Fruit fly (Drosophila melanogaster) whole organism, embryonic: ENCODE data around the gene pug.

ENCODE experiments used
- Awh ChIP-seq: fragments of 200-800 bp; sonication (Bioruptor generic); IDR thresholded peaks from 2 replicates; pipeline ENCODE4, ENCODE4 v1.3.6; 2022; ENCODE audit warnings: missing biosample characterization, missing genetic modification characterization
- CG10366 ChIP-seq: fragments of 200-800 bp; sonication (Bioruptor generic); IDR thresholded peaks from 2 replicates; pipeline ENCODE4 v1.3.6; 2022; ENCODE audit warnings: missing biosample characterization, missing genetic modification characterization
- CG12104 ChIP-seq: fragments of 200-800 bp; sonication (Bioruptor generic); optimal IDR thresholded peaks from 3 replicates; lab custom pipeline; 2016; ENCODE audit warnings: missing biosample characterization, missing genetic modification characterization
- CG12769 ChIP-seq: fragments of 200-800 bp; sonication (Bioruptor generic); optimal IDR thresholded peaks from 2 replicates; lab custom pipeline; 2019; ENCODE audit warnings: missing biosample characterization, mild to moderate bottlenecking, missing genetic modification characterization, moderate library complexity
- CG13123 ChIP-seq: fragments of 200-800 bp; sonication (Bioruptor generic); optimal IDR thresholded peaks from 2 replicates; lab custom pipeline; 2016; ENCODE audit warnings: missing biosample characterization, missing genetic modification characterization
- CG13424 ChIP-seq: fragments of 200-800 bp; sonication (Bioruptor generic); optimal IDR thresholded peaks from 2 replicates; lab custom pipeline; 2019; ENCODE audit warnings: missing biosample characterization, mild to moderate bottlenecking, missing genetic modification characterization, moderate library complexity
- CG13624 ChIP-seq: fragments of 200-800 bp; sonication (Bioruptor generic); optimal IDR thresholded peaks from 2 replicates; lab custom pipeline; 2016; ENCODE audit warnings: missing biosample characterization, missing genetic modification characterization
- CG13775 ChIP-seq: fragments of 200-800 bp; sonication (Bioruptor generic); optimal IDR thresholded peaks from 3 replicates; lab custom pipeline; 2017; ENCODE audit warnings: missing biosample characterization, mild to moderate bottlenecking, missing genetic modification characterization
- CG15514 ChIP-seq: fragments of 200-800 bp; sonication (Bioruptor generic); optimal IDR thresholded peaks from 3 replicates; lab custom pipeline; 2017; ENCODE audit warnings: missing biosample characterization, missing genetic modification characterization, mild to moderate bottlenecking, moderate library complexity, missing genetic modification reagents
- CG17802 ChIP-seq: fragments of 200-800 bp; sonication (Bioruptor generic); optimal IDR thresholded peaks from 2 replicates; lab custom pipeline; 2018; ENCODE audit warnings: missing biosample characterization, mild to moderate bottlenecking, missing genetic modification characterization, moderate library complexity
- CG18619 ChIP-seq: fragments of 200-800 bp; sonication (Bioruptor generic); optimal IDR thresholded peaks from 3 replicates; lab custom pipeline; 2017; ENCODE audit warnings: missing biosample characterization, mild to moderate bottlenecking, missing genetic modification characterization
- CG31388 ChIP-seq: fragments of 200-800 bp; sonication (Bioruptor generic); optimal IDR thresholded peaks from 2 replicates; lab custom pipeline; 2016; ENCODE audit warnings: missing biosample characterization, missing genetic modification characterization
- CG33213 ChIP-seq: fragments of 200-800 bp; sonication (Bioruptor generic); optimal IDR thresholded peaks from 3 replicates; lab custom pipeline; 2016; ENCODE audit warnings: missing biosample characterization, missing genetic modification characterization
- CG4820 ChIP-seq: fragments of 200-800 bp; sonication (Bioruptor generic); optimal IDR thresholded peaks from 3 replicates; lab custom pipeline; 2016; ENCODE audit warnings: missing biosample characterization, missing genetic modification characterization
- CG6654 ChIP-seq: fragments of 200-800 bp; sonication (Bioruptor generic); optimal IDR thresholded peaks from 2 replicates; lab custom pipeline; 2017; ENCODE audit warnings: missing biosample characterization, mild to moderate bottlenecking, missing genetic modification characterization
- CG6683 ChIP-seq: fragments of 200-800 bp; sonication (Bioruptor generic); optimal IDR thresholded peaks from 2 replicates; lab custom pipeline; 2017; ENCODE audit warnings: missing biosample characterization, mild to moderate bottlenecking, missing genetic modification characterization, missing genetic modification reagents
- CG7556 ChIP-seq: fragments of 200-800 bp; sonication (Bioruptor generic); optimal IDR thresholded peaks from 2 replicates; lab custom pipeline; 2017; ENCODE audit warnings: missing biosample characterization, mild to moderate bottlenecking, missing genetic modification characterization
- CG9876 ChIP-seq: fragments of 200-800 bp; sonication (Bioruptor generic); optimal IDR thresholded peaks from 2 replicates; lab custom pipeline; 2016; ENCODE audit warnings: missing biosample characterization, missing genetic modification characterization
- Doc2 ChIP-seq: fragments of 200-800 bp; sonication (Bioruptor generic); IDR thresholded peaks from 2 replicates; pipeline ENCODE4 v1.3.6; 2022; ENCODE audit warnings: missing biosample characterization, missing genetic modification characterization
- Doc3 ChIP-seq: fragments of 200-800 bp; sonication (Bioruptor generic); IDR thresholded peaks from 3 replicates; pipeline ENCODE4 v1.3.6; 2022; ENCODE audit warnings: missing biosample characterization, missing genetic modification characterization; ENCODE audit not compliant: partially characterized antibody
- Dp ChIP-seq: fragments of 200-800 bp; sonication (Bioruptor generic); optimal IDR thresholded peaks from 2 replicates; lab custom pipeline; 2018; ENCODE audit warnings: missing biosample characterization, mild to moderate bottlenecking, missing genetic modification characterization, moderate library complexity
- Ets65A ChIP-seq: fragments of 200-800 bp; sonication (Bioruptor generic); peaks from one replicate; lab custom pipeline; 2016; ENCODE audit warnings: missing biosample characterization, missing genetic modification characterization
- Fer2 ChIP-seq: fragments of 200-800 bp; sonication (Bioruptor generic); optimal IDR thresholded peaks from 2 replicates; lab custom pipeline; 2018; ENCODE audit warnings: missing biosample characterization, mild to moderate bottlenecking, missing genetic modification characterization, moderate library complexity
- HLH54F ChIP-seq: fragments of 200-800 bp; sonication (Bioruptor generic); optimal IDR thresholded peaks from 3 replicates; lab custom pipeline; 2016; ENCODE audit warnings: missing biosample characterization, missing genetic modification characterization
- HmgZ ChIP-seq: fragments of 200-800 bp; sonication (Bioruptor generic); optimal IDR thresholded peaks from 2 replicates; lab custom pipeline; 2018; ENCODE audit warnings: missing biosample characterization, mild to moderate bottlenecking, missing genetic modification characterization
- Hsf ChIP-seq: fragments of 200-800 bp; sonication (Bioruptor generic); optimal IDR thresholded peaks from 3 replicates; lab custom pipeline; 2016; ENCODE audit warnings: missing biosample characterization, missing genetic modification characterization
- Kr ChIP-seq: fragments of 200-800 bp; sonication (Bioruptor generic); optimal IDR thresholded peaks from 2 replicates; lab custom pipeline; 2017; ENCODE audit warnings: missing biosample characterization, mild to moderate bottlenecking, missing genetic modification characterization
- Lhr ChIP-seq: fragments of 200-800 bp; sonication (Bioruptor generic); optimal IDR thresholded peaks from 3 replicates; lab custom pipeline; 2017; ENCODE audit warnings: mild to moderate bottlenecking, missing biosample characterization, missing genetic modification reagents, missing genetic modification characterization
- Sox100B ChIP-seq: fragments of 200-800 bp; sonication (Bioruptor generic); optimal IDR thresholded peaks from 3 replicates; lab custom pipeline; 2018; ENCODE audit warnings: missing biosample characterization, mild to moderate bottlenecking, missing genetic modification characterization
- Sox102F ChIP-seq: fragments of 200-800 bp; sonication (Bioruptor generic); optimal IDR thresholded peaks from 2 replicates; lab custom pipeline; 2018; ENCODE audit warnings: missing biosample characterization, mild to moderate bottlenecking, missing genetic modification characterization, moderate library complexity
- Tbp ChIP-seq: fragments of >200 bp; optimal IDR thresholded peaks from 2 replicates; lab custom pipeline; 2018; ENCODE audit warnings: missing biosample characterization, missing genetic modification characterization
- abd-A ChIP-seq: fragments of 200-800 bp; sonication (Bioruptor generic); optimal IDR thresholded peaks from 3 replicates; lab custom pipeline; 2019; ENCODE audit warnings: missing biosample characterization, mild to moderate bottlenecking, missing genetic modification characterization, moderate library complexity
- ac ChIP-seq: fragments of 200-800 bp; sonication (Bioruptor generic); optimal IDR thresholded peaks from 3 replicates; lab custom pipeline; 2017; ENCODE audit warnings: missing biosample characterization, mild to moderate bottlenecking, missing genetic modification characterization
- btn ChIP-seq: fragments of 200-800 bp; sonication (Bioruptor generic); optimal IDR thresholded peaks from 2 replicates; lab custom pipeline; 2016; ENCODE audit warnings: missing biosample characterization, missing genetic modification characterization
- da ChIP-seq: fragments of 200-800 bp; sonication (Bioruptor generic); optimal IDR thresholded peaks from 2 replicates; lab custom pipeline; 2016; ENCODE audit warnings: missing biosample characterization, missing genetic modification characterization
- ems ChIP-seq: fragments of 200-800 bp; sonication (Bioruptor generic); optimal IDR thresholded peaks from 3 replicates; lab custom pipeline; 2016; ENCODE audit warnings: missing biosample characterization, missing genetic modification characterization
- eyg ChIP-seq: fragments of 200-800 bp; sonication (Bioruptor generic); optimal IDR thresholded peaks from 3 replicates; lab custom pipeline; 2016; ENCODE audit warnings: missing biosample characterization, missing genetic modification characterization
- gsb ChIP-seq: fragments of 200-800 bp; sonication (Bioruptor generic); IDR thresholded peaks from 2 replicates; pipeline ENCODE4 v1.3.6; 2022; ENCODE audit warnings: missing biosample characterization, missing genetic modification characterization
- gsb-n ChIP-seq: fragments of 200-800 bp; sonication (Bioruptor generic); optimal IDR thresholded peaks from 3 replicates; lab custom pipeline; 2018; ENCODE audit warnings: missing biosample characterization, mild to moderate bottlenecking, missing genetic modification characterization
- ham ChIP-seq: fragments of 200-800 bp; sonication (Bioruptor generic); IDR thresholded peaks from 2 replicates; pipeline ENCODE4 v1.3.6; 2022; ENCODE audit warnings: missing biosample characterization, missing genetic modification characterization
- hth ChIP-seq: fragments of >200 bp; optimal IDR thresholded peaks from 2 replicates; lab custom pipeline; 2017; ENCODE audit warnings: inconsistent platforms
- luna ChIP-seq: fragments of 200-800 bp; sonication (Bioruptor generic); optimal IDR thresholded peaks from 2 replicates; lab custom pipeline; 2016; ENCODE audit warnings: missing biosample characterization, missing genetic modification characterization
- mld ChIP-seq: fragments of 200-800 bp; sonication (Bioruptor generic); IDR thresholded peaks from 3 replicates; pipeline ENCODE4 v1.3.6; 2022; ENCODE audit warnings: missing biosample characterization, missing genetic modification characterization; ENCODE audit not compliant: partially characterized antibody
- pho ChIP-seq: fragments of 200-800 bp; sonication (Bioruptor generic); optimal IDR thresholded peaks from 2 replicates; lab custom pipeline; 2016; ENCODE audit warnings: missing biosample characterization, missing genetic modification characterization
- pita ChIP-seq: fragments of 200-800 bp; sonication (Bioruptor generic); optimal IDR thresholded peaks from 2 replicates; lab custom pipeline; 2017; ENCODE audit warnings: missing biosample characterization, mild to moderate bottlenecking, missing genetic modification characterization
- pnt ChIP-seq: fragments of 200-800 bp; sonication (Bioruptor generic); optimal IDR thresholded peaks from 3 replicates; lab custom pipeline; 2016; ENCODE audit warnings: missing biosample characterization, missing genetic modification characterization
- prd ChIP-seq, 3 experiments: fragments of >200 bp in 2 of 3; fragments of 200-800 bp in 1 of 3; sonication (Bioruptor generic) in 1 of 3; optimal IDR thresholded peaks in 2 of 3; IDR thresholded peaks in 1 of 3; 2 replicates in 2 of 3; 3 replicates in 1 of 3; pipeline versions ENCODE4 v1.3.6 to Lab custom; 2017 to 2022; ENCODE audit warnings: missing biosample characterization in 1 of 3, missing genetic modification characterization in 1 of 3
- pros ChIP-seq: fragments of 200-800 bp; sonication (Bioruptor generic); optimal IDR thresholded peaks from 3 replicates; lab custom pipeline; 2019; ENCODE audit warnings: missing biosample characterization, mild to moderate bottlenecking, missing genetic modification characterization, moderate library complexity
- repo ChIP-seq: fragments of 200-800 bp; sonication (Bioruptor generic); optimal IDR thresholded peaks from 2 replicates; lab custom pipeline; 2016; ENCODE audit warnings: missing biosample characterization, missing genetic modification characterization
- sima ChIP-seq: fragments of 200-800 bp; sonication (Bioruptor generic); optimal IDR thresholded peaks from 2 replicates; lab custom pipeline; 2016; ENCODE audit warnings: missing biosample characterization, missing genetic modification characterization
- trem ChIP-seq: fragments of 200-800 bp; optimal IDR thresholded peaks from 3 replicates; lab custom pipeline; 2019; ENCODE audit warnings: missing biosample characterization, mild to moderate bottlenecking, missing genetic modification characterization, moderate library complexity

pug gene

dm6 chr3R:10675101-10675500 is 21.2 kb upstream of the pug start (continued):
- peak; percentile 77 for TF ChIP-seq CG33213 (GFP tag; lab: Kevin White, UChicago)
- TF ChIP-seq Lhr (GFP tag; lab: Kevin White, UChicago), result peak; percentile 93
- no peak for TF ChIP-seq pros (GFP tag; lab: Kevin White, UChicago)
- TF ChIP-seq abd-A (tag; lab: Kevin White, UChicago), result no peak
- no peak for TF ChIP-seq Kr (GFP tag; lab: Kevin White, UChicago)
- peak; percentile 25 for TF ChIP-seq CG18619 (GFP tag; lab: Kevin White, UChicago)
- no peak for TF ChIP-seq CG10366
- peak; percentile 93 for TF ChIP-seq HmgZ (tag; lab: Kevin White, UChicago)
- TF ChIP-seq CG12769 (tag; lab: Kevin White, UChicago), result peak; percentile 59
- no peak for TF ChIP-seq Awh (GFP tag; lab: Robert Waterston, UW)
- TF ChIP-seq repo (GFP tag; lab: Kevin White, UChicago), result no peak
- peak; percentile 13 for TF ChIP-seq luna (GFP tag; lab: Kevin White, UChicago)
- no peak for TF ChIP-seq CG13123 (GFP tag; lab: Kevin White, UChicago)
- TF ChIP-seq hth, result no peak
- TF ChIP-seq CG31388 (GFP tag; lab: Kevin White, UChicago), result no peak
- peak; percentile 56 for TF ChIP-seq CG15514 (GFP tag; lab: Kevin White, UChicago)
- no peak for TF ChIP-seq CG6654
- TF ChIP-seq CG13424 (tag; lab: Kevin White, UChicago), result peak; percentile 24
- TF ChIP-seq da (GFP tag; lab: Kevin White, UChicago), result no peak
- TF ChIP-seq ham, result no peak
- peak; percentile 50 for TF ChIP-seq HLH54F (GFP tag; lab: Kevin White, UChicago)
- TF ChIP-seq CG4820 (GFP tag; lab: Kevin White, UChicago), result no peak
- TF ChIP-seq trem (tag; lab: Kevin White, UChicago), result peak; percentile 76
- TF ChIP-seq sima (GFP tag; lab: Kevin White, UChicago), result no peak
- no peak for TF ChIP-seq Sox102F (GFP tag; lab: Kevin White, UChicago)
- TF ChIP-seq CG13775 (GFP tag; lab: Kevin White, UChicago), result no peak
- peak; percentile 1 for TF ChIP-seq CG7556 (GFP tag; lab: Kevin White, UChicago)
- peak; percentile 62 for TF ChIP-seq pho (GFP tag; lab: Kevin White, UChicago)
- TF ChIP-seq CG12104 (GFP tag; lab: Kevin White, UChicago), result no peak
- TF ChIP-seq btn (GFP tag; lab: Kevin White, UChicago), result no peak
- TF ChIP-seq Tbp (GFP tag; lab: Kevin White, UChicago), result no peak
- TF ChIP-seq mld (GFP tag; lab: Robert Waterston, UW), result peak; percentile 46; the same call in 1 of the 3 replicates
- no peak for TF ChIP-seq Doc2 (GFP tag; lab: Robert Waterston, UW)
- no peak for TF ChIP-seq Sox100B (GFP tag; lab: Kevin White, UChicago)
- TF ChIP-seq Doc3 (GFP tag; lab: Robert Waterston, UW), result peak; percentile 59; the same call in 2 of the 3 replicates
- peak; percentile 9 for TF ChIP-seq ems (GFP tag; lab: Kevin White, UChicago)
- TF ChIP-seq Ets65A (GFP tag; lab: Kevin White, UChicago), result peak; percentile 94
- no peak for TF ChIP-seq CG17802 (tag; lab: Kevin White, UChicago)
- TF ChIP-seq Hsf (GFP tag; lab: Kevin White, UChicago), result peak; percentile 24
- TF ChIP-seq eyg, result no peak
- TF ChIP-seq gsb-n, result no peak
- peak; percentile 61 for TF ChIP-seq CG9876 (GFP tag; lab: Kevin White, UChicago)
- TF ChIP-seq ac (GFP tag; lab: Kevin White, UChicago), result no peak
- no peak for TF ChIP-seq prd (optimal IDR thresholded peaks at IDR 0.05; lab: Kevin White, UChicago)
- no peak for TF ChIP-seq prd (GFP tag; IDR thresholded peaks at IDR 0.05; lab: Robert Waterston, UW)
- peak; percentile 99 for TF ChIP-seq pita
- TF ChIP-seq CG6683, result peak; percentile 67
- TF ChIP-seq CG13624, result peak; percentile 64
- no peak for TF ChIP-seq gsb (GFP tag; lab: Robert Waterston, UW)
- peak; percentile 71 for TF ChIP-seq Dp (GFP tag; lab: Kevin White, UChicago)
- no peak for TF ChIP-seq Fer2 (tag; lab: Kevin White, UChicago)
- peak; percentile 23 for TF ChIP-seq pnt
